Worm (Caenorhabditis elegans): ENCODE results near the gene T04C12.8.

The T04C12.8 gene

DNA sequence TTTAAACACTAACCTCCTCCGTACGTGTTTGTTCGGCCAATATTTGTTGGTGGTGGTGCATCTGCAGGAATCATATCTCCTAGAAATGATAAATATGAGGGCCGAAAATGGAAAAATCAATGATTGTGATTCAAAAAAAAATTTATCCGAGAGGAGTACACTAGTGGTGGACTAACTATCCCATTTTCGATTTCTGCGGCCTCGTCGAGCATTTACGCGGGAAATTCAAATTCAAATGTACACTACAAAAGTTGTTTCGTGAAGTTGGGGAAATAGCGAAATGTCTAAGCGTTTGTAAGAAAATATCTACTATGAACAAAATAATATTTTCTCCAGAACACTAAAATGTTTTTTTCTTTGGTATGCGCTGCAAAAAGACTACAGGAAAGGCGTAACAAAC lies 39.8 kb downstream of the T04C12.8 start (continued):
- TF ChIP-seq ztf-1 (GFP tag; conservative IDR thresholded peaks at IDR 0.05) (no peak), Y55F3AM.14 (GFP tag; optimal IDR thresholded peaks at IDR 0.05) (no peak), elt-3 (tag; optimal IDR thresholded peaks at IDR 0.05) (no peak), lin-39 (tag; optimal IDR thresholded peaks at IDR 0.05) (no peak), nhr-77 (tag; optimal IDR thresholded peaks at IDR 0.05) (no peak), lsy-2 (tag; optimal IDR thresholded peaks at IDR 0.05) (peak in 1 of 2 experiments; percentile 70), unc-39 (tag; optimal IDR thresholded peaks at IDR 0.05) (no peak), peb-1 (tag; optimal IDR thresholded peaks at IDR 0.05) (no peak), lin-11 (tag; optimal IDR thresholded peaks at IDR 0.05) (no peak), nhr-10 (tag; optimal IDR thresholded peaks at IDR 0.05) (peak; percentile 16), ztf-11 (tag; optimal IDR thresholded peaks at IDR 0.05) (no peak), nhr-12 (tag; optimal IDR thresholded peaks at IDR 0.05) (no peak), mbf-1 (tag; optimal IDR thresholded peaks at IDR 0.05) (no peak), nhr-23 (tag; optimal IDR thresholded peaks at IDR 0.05) (no peak), ama-1 (optimal IDR thresholded peaks at IDR 0.05) (no peak), nhr-11 (tag; optimal IDR thresholded peaks at IDR 0.05) (no peak), elt-1 (tag; optimal IDR thresholded peaks at IDR 0.05) (no peak), dmd-4 (tag; optimal IDR thresholded peaks at IDR 0.05) (no peak), aly-2 (tag; optimal IDR thresholded peaks at IDR 0.05) (no peak), snpc-4 (tag; optimal IDR thresholded peaks at IDR 0.05) (no peak)

DNA sequence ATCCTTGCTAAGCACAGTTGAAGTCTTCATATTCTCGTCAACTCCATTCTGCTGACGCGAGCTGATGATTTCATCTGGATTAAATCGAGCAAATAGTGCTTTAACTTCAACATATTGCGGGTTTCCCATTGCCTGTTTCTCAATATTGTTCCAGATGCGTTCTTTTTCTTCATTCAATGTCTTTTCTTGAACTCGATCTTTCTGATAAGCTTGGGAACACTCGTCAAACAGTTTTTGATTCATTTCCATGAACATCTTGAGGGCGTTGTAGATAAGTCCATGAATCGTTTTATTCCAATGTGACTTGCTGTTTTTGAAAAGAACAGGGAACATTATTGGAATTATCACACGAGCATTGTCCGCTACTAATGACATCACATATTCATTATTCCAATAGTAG lies 41.4 kb downstream of the T04C12.8 start:
- TF ChIP-seq mbf-1 (tag; optimal IDR thresholded peaks at IDR 0.05) (no peak), lin-39 (tag; optimal IDR thresholded peaks at IDR 0.05) (no peak), mab-5 (tag; optimal IDR thresholded peaks at IDR 0.05) (no peak), ama-1 (optimal IDR thresholded peaks at IDR 0.05) (no peak), unc-62 (GFP tag; optimal IDR thresholded peaks at IDR 0.05) (no peak), nhr-12 (tag; optimal IDR thresholded peaks at IDR 0.05) (no peak), dmd-4 (tag; optimal IDR thresholded peaks at IDR 0.05) (no peak), egl-27 (tag; optimal IDR thresholded peaks at IDR 0.05) (no peak), R02D3.7 (tag; optimal IDR thresholded peaks at IDR 0.05) (no peak), nhr-11 (tag; optimal IDR thresholded peaks at IDR 0.05) (no peak), fos-1 (tag; optimal IDR thresholded peaks at IDR 0.05) (no peak), unc-39 (tag; optimal IDR thresholded peaks at IDR 0.05) (no peak), gmeb-1 (tag; optimal IDR thresholded peaks at IDR 0.05) (no peak), ceh-16 (tag; optimal IDR thresholded peaks at IDR 0.05) (no peak), elt-1 (tag; optimal IDR thresholded peaks at IDR 0.05) (no peak), sem-4 (tag; optimal IDR thresholded peaks at IDR 0.05) (no peak), nhr-6 (tag; optimal IDR thresholded peaks at IDR 0.05) (no peak)

DNA sequence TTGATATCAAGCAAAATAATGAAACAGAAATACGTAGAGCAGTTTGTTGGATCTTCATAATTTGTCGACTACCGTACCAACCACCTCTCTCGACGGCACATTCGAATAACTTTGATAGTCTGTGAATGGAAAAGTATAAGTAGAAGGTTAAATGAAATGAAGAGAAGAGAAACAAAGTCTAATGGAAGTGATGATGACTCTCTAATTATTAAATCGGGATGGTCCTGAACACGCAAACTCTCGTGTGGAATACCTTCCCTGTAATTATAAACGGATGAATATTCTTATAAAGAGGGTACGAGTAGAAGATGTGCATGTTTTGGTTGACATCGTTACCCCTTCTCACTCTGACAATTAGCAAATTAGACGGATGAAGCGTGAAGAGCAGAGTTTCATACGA lies 46.3 kb downstream of the T04C12.8 start, which contains the start of the genes C13G3.12 and hot-6:
C13G3.12 (minus strand) TSS at position 101 of the 400 bp plus-strand sequence.
hot-6 (minus strand) TSS at position 121 of the 400 bp plus-strand sequence.
- TF ChIP-seq zag-1 (tag; optimal IDR thresholded peaks at IDR 0.05) (no peak), crh-2 (tag; optimal IDR thresholded peaks at IDR 0.05) (no peak), sma-9 (GFP tag; optimal IDR thresholded peaks at IDR 0.05) (no peak), sma-9 (tag; optimal IDR thresholded peaks at IDR 0.05) (no peak), nhr-10 (tag; optimal IDR thresholded peaks at IDR 0.05) (no peak), nhr-23 (tag; optimal IDR thresholded peaks at IDR 0.05) (no peak), R02D3.7 (tag; optimal IDR thresholded peaks at IDR 0.05) (no peak), unc-39 (tag; optimal IDR thresholded peaks at IDR 0.05) (no peak), C34F6.9 (tag; optimal IDR thresholded peaks at IDR 0.05) (no peak), nhr-21 (tag; optimal IDR thresholded peaks at IDR 0.05) (no peak), nhr-129 (tag; optimal IDR thresholded peaks at IDR 0.05) (no peak), ztf-1 (GFP tag; conservative IDR thresholded peaks at IDR 0.05) (no peak), ztf-4 (tag; optimal IDR thresholded peaks at IDR 0.05) (no peak), ZK546.5 (tag; optimal IDR thresholded peaks at IDR 0.05) (no peak), dmd-4 (tag; optimal IDR thresholded peaks at IDR 0.05) (no peak), fos-1 (tag; optimal IDR thresholded peaks at IDR 0.05) (no peak), snpc-4 (tag; optimal IDR thresholded peaks at IDR 0.05) (no peak)

Measured in whole organism, L2 larva.